Fruit fly (Drosophila melanogaster): ENCODE measurements around the gene Eig71Ef.

DNA sequence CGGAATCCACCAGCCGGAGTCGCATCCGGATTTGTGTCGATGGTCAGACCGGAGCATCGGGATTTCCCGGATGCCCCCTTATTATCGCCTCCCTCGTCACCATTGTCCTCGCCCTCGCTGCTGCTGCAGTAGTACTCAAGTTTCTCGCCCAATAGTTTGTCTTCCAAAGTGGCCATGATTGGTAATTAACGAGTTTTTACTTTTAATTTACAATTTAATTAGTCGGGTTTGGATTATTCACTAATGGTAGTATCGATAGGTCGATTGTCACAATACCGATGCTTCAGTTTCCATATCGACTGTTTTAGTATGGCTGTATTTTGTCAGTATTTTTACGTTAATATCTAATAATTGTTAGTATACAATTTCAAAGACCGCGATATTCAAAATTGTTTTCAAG, 47.1 kb downstream of the Eig71Ef start, which contains the start of gene CG7650:
- TF ChIP-seq CG10631 (GFP tag; optimal IDR thresholded peaks at IDR 0.05) (no peak), acj6 (GFP tag; optimal IDR thresholded peaks at IDR 0.05) (no peak), CG8119 (GFP tag; IDR thresholded peaks at IDR 0.05) (no peak), cyc (GFP tag; optimal IDR thresholded peaks at IDR 0.05) (no peak)
